Fruit fly (Drosophila melanogaster) whole organism: ENCODE measurements around the gene pim.

Experiments
- CG8478 ChIP-seq: fragments of >200 bp; optimal IDR thresholded peaks from 2 replicates; lab custom pipeline; 2018; ENCODE audit warnings: inconsistent platforms
- EcR ChIP-seq, 2 experiments: fragments of >200 bp; optimal IDR thresholded peaks; 2 replicates each; lab custom pipeline; 2017; ENCODE audit warnings: missing biosample characterization in 2 of 2, missing genetic modification characterization in 2 of 2, missing genetic modification reagents in 2 of 2
- pan ChIP-seq: fragments of >200 bp; optimal IDR thresholded peaks from 2 replicates; lab custom pipeline; 2017
- psq ChIP-seq: fragments of >200 bp; optimal IDR thresholded peaks from 2 replicates; lab custom pipeline; 2017
- usp ChIP-seq: fragments of >200 bp; optimal IDR thresholded peaks from 2 replicates; lab custom pipeline; 2017; ENCODE audit warnings: missing biosample characterization, missing genetic modification characterization, mixed read lengths

- TF ChIP-seq EcR (GFP tag; optimal IDR thresholded peaks at IDR 0.05; lab: Kevin White, UChicago) (no peak), CG8478 (lab: Kevin White, UChicago) (no peak), psq (no peak), pan (lab: Kevin White, UChicago) (no peak), usp (GFP tag; lab: Kevin White, UChicago) (no peak)
Observed at dm6 chr2L:10333091-10333991, 29.4 kb upstream of the pim start, which contains the start of gene GATAd.
